Fruit fly (Drosophila melanogaster): ENCODE measurements around the gene eIF5B.

The eIF5B gene

dm6 chr3L:3384596-3385436 is 76.0 kb downstream of the eIF5B start:
- peak; percentile 68 for TF ChIP-seq achi (GFP tag; optimal IDR thresholded peaks at IDR 0.05)
- TF ChIP-seq CG32006 (GFP tag; optimal IDR thresholded peaks at IDR 0.05) = peak; percentile 85
- peak; percentile 70 for TF ChIP-seq spab (GFP tag; optimal IDR thresholded peaks at IDR 0.05)
- TF ChIP-seq CG15336 (GFP tag; IDR thresholded peaks at IDR 0.05) = peak; percentile 46
- TF ChIP-seq topi (GFP tag; optimal IDR thresholded peaks at IDR 0.05) = peak; percentile 75
- peak; percentile 33 for TF ChIP-seq Sox102F (GFP tag; optimal IDR thresholded peaks at IDR 0.05)
- TF ChIP-seq CG6854 (GFP tag; optimal IDR thresholded peaks at IDR 0.05) = no peak
- TF ChIP-seq CG7368 (GFP tag; optimal IDR thresholded peaks at IDR 0.05) = peak; percentile 26
- TF ChIP-seq Hr38 (GFP tag; optimal IDR thresholded peaks at IDR 0.05) = no peak
- TF ChIP-seq esn (GFP tag; optimal IDR thresholded peaks at IDR 0.05) = peak; percentile 81
- peak; percentile 62 for TF ChIP-seq Sox15 (GFP tag; optimal IDR thresholded peaks at IDR 0.05)
- peak; percentile 31 for TF ChIP-seq CG8319 (GFP tag; optimal IDR thresholded peaks at IDR 0.05)
- TF ChIP-seq fkh (GFP tag; optimal IDR thresholded peaks at IDR 0.05) = no peak
- no peak for TF ChIP-seq vri (GFP tag; optimal IDR thresholded peaks at IDR 0.05)
- peak; percentile 55 for TF ChIP-seq Sox14 (GFP tag; optimal IDR thresholded peaks at IDR 0.05)
- peak; percentile 7 for TF ChIP-seq dsx (GFP tag; optimal IDR thresholded peaks at IDR 0.05; ENCODE audit: poor library complexity, severe bottlenecking)
- peak; percentile 63 for TF ChIP-seq Smox (GFP tag; optimal IDR thresholded peaks at IDR 0.05)
- peak; percentile 38 for TF ChIP-seq Lpt (GFP tag; optimal IDR thresholded peaks at IDR 0.05)
- TF ChIP-seq CG34406 (GFP tag; optimal IDR thresholded peaks at IDR 0.05) = peak; percentile 70
- TF ChIP-seq CG9139 (GFP tag; optimal IDR thresholded peaks at IDR 0.05) = no peak
- TF ChIP-seq CG6276 (GFP tag; optimal IDR thresholded peaks at IDR 0.05) = peak; percentile 68
- TF ChIP-seq CG3032 (tag; optimal IDR thresholded peaks at IDR 0.05) = peak; percentile 59
- peak; percentile 62; the same call in 2 of the 3 replicates for TF ChIP-seq CG8119 (GFP tag; IDR thresholded peaks at IDR 0.05)
- peak; percentile 59 for TF ChIP-seq CG10631 (GFP tag; optimal IDR thresholded peaks at IDR 0.05)
- TF ChIP-seq Eip75B (GFP tag; optimal IDR thresholded peaks at IDR 0.05) = peak; percentile 61
- peak; percentile 56 for TF ChIP-seq net (GFP tag; optimal IDR thresholded peaks at IDR 0.05)
- peak; percentile 63 for TF ChIP-seq pdm3 (GFP tag; optimal IDR thresholded peaks at IDR 0.05)
- TF ChIP-seq CG8632 (GFP tag; optimal IDR thresholded peaks at IDR 0.05) = peak; percentile 66
- TF ChIP-seq Hr39 (GFP tag; optimal IDR thresholded peaks at IDR 0.05) = peak; percentile 38
- TF ChIP-seq CG16779 (tag; optimal IDR thresholded peaks at IDR 0.05) = no peak
- TF ChIP-seq Ets21C (GFP tag; optimal IDR thresholded peaks at IDR 0.05) = peak; percentile 39
- TF ChIP-seq eg (GFP tag; IDR thresholded peaks at IDR 0.05) = 0 out of 3 replicates have a peak, but pooled peaks have one; percentile 41
- peak; percentile 44 for TF ChIP-seq Ets96B (tag; optimal IDR thresholded peaks at IDR 0.05)
- peak; percentile 28 for TF ChIP-seq Blimp-1 (GFP tag; optimal IDR thresholded peaks at IDR 0.05)
- TF ChIP-seq OdsH (GFP tag; optimal IDR thresholded peaks at IDR 0.05) = peak; percentile 77
- TF ChIP-seq cyc (GFP tag; optimal IDR thresholded peaks at IDR 0.05) = peak; percentile 65
- TF ChIP-seq CG11294 (GFP tag; IDR thresholded peaks at IDR 0.05) = no peak
- peak; percentile 61 for TF ChIP-seq CG31627 (GFP tag; optimal IDR thresholded peaks at IDR 0.05)
- peak; percentile 40 for TF ChIP-seq CG10669 (GFP tag; optimal IDR thresholded peaks at IDR 0.05)
- peak; percentile 67 for TF ChIP-seq Met (GFP tag; optimal IDR thresholded peaks at IDR 0.05)
- peak; percentile 50 for TF ChIP-seq CG11902 (GFP tag; optimal IDR thresholded peaks at IDR 0.05)
- TF ChIP-seq lz (GFP tag; optimal IDR thresholded peaks at IDR 0.05) = peak; percentile 68
- TF ChIP-seq svp (GFP tag) = peak; percentile 80
- peak; percentile 57 for TF ChIP-seq CG11762 (GFP tag; optimal IDR thresholded peaks at IDR 0.05; ENCODE audit: insufficient read depth)
- TF ChIP-seq CG6808 (GFP tag; optimal IDR thresholded peaks at IDR 0.05) = peak; percentile 68
- TF ChIP-seq ss (GFP tag; optimal IDR thresholded peaks at IDR 0.05) = peak in 1 of 2 experiments; percentile 67
- peak; percentile 20 to 85 for TF ChIP-seq salr (GFP tag; optimal IDR thresholded peaks at IDR 0.05)
- peak; percentile 73 for TF ChIP-seq Hr4 (GFP tag; optimal IDR thresholded peaks at IDR 0.05)
- TF ChIP-seq Gug (GFP tag; IDR thresholded peaks at IDR 0.05) = no peak
- TF ChIP-seq CG4318 (GFP tag; optimal IDR thresholded peaks at IDR 0.05) = peak; percentile 66
